Worm (Caenorhabditis elegans) whole organism, L3 larva: ENCODE measurements around the gene T26H5.10.
A peak's percentile ranks its signal among the peaks of the same experiment; 100 is the strongest.

Experiments used
- R02D3.7 ChIP-seq: fragments of 150-350 bp; optimal IDR thresholded peaks from 2 replicates; lab custom pipeline; 2014; ENCODE audit warnings: missing biosample characterization, missing genetic modification characterization
- ceh-82 ChIP-seq: fragments of 150-350 bp; optimal IDR thresholded peaks from 2 replicates; lab custom pipeline; 2014; ENCODE audit warnings: missing biosample characterization, missing genetic modification characterization
- elt-2 ChIP-seq: sonication (generic microtip); optimal IDR thresholded peaks from 2 replicates; lab custom pipeline; 2016; ENCODE audit warnings: missing genetic modification reagents, mild to moderate bottlenecking, missing genetic modification characterization, missing compliant biosample characterization
- lin-15B ChIP-seq: fragments of 150-350 bp; optimal IDR thresholded peaks from 2 replicates; lab custom pipeline; 2014; ENCODE audit warnings: missing biosample characterization, missing genetic modification characterization
- nhr-25 ChIP-seq: sonication (generic microtip); optimal IDR thresholded peaks from 2 replicates; lab custom pipeline; 2017; ENCODE audit warnings: missing biosample characterization, missing genetic modification characterization
- pha-4 ChIP-seq: fragments of 150-350 bp; optimal IDR thresholded peaks from 2 replicates; lab custom pipeline; 2014; ENCODE audit warnings: missing biosample characterization, missing genetic modification reagents, missing genetic modification characterization
- unc-62 ChIP-seq: fragments of 150-350 bp; sonication (generic microtip); optimal IDR thresholded peaks from 4 replicates; lab custom pipeline; 2014; ENCODE audit warnings: missing biosample characterization, missing genetic modification reagents, missing genetic modification characterization
- ztf-11 ChIP-seq: fragments of 150-350 bp; optimal IDR thresholded peaks from 2 replicates; lab custom pipeline; 2014; ENCODE audit warnings: missing biosample characterization, missing genetic modification characterization

T26H5.10 gene

DNA sequence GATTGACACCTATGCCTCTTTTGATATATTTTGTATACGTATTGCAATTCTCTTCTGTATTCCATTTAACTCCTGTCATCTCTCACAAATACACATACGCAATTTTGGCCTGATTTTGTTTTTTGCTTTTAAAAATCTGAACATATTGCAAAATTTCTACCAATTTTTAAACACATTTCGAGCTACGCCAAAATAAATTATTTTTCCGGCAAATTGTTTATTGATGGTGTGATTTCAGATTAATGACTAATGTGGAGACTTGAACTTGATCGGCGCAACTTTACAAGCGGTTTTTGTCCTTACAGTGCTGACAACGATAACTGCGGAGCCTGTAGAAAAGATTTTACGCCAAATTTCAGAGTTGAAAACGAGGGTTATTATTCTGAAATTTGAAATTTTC is 46.5 kb downstream of the T26H5.10 start:
- TF ChIP-seq elt-2 (tag; lab: Kevin White, UChicago), result no peak

DNA sequence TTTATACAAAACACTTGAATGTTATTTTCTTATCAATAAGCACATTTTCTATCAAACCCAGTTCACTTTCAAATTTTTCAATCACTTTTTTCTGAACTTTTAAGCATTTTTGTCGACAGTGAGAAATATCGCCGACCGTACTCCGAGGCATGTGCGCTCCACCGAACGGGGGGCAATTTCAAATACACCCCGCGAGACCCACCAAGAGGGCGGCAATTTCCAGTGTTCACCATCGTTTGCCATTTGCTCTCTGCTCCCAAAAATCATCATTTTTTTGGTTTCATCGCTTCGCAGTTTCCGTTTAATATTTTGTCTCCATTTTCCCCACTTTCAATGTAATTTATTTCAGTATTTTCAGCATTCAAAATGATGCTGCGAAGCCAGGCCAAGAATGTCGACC is 48.3 kb downstream of the T26H5.10 start, which contains the start of gene cyb-3:
cyb-3 (plus strand) TSS at position 350 of the 400 bp plus-strand sequence.
- TF ChIP-seq ceh-82 (no peak), nhr-25 (no peak), pha-4 (tag; lab: Kevin White, UChicago) (no peak)

DNA sequence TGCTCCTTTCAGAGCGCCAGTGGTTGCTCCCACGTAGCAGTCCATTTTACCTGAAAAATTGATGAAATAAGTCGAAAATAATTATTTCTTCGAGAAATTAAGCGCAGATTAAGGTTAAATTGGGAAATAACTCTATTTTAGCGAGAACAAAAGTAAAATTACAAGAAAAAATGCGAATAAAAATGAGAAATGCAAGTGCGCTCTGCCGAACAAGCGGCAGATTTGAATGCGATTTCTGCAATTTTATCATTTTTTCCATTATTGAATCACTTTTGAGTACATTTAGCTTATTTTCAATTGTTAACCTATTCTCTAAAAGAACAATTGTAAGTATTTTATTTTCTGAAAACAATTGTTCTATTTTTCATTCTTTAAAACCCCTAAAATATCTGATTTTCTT is 48.7 kb downstream of the T26H5.10 start, which contains the start of gene T06E6.1:
T06E6.1 (minus strand) TSS at position 56 of the 400 bp plus-strand sequence.
- TF ChIP-seq lin-15B (tag; lab: Kevin White, UChicago) (peak; percentile 41), elt-2 (tag; lab: Kevin White, UChicago) (peak; percentile 4), ztf-11 (no peak), R02D3.7 (tag; lab: Kevin White, UChicago) (no peak), unc-62 (GFP tag; lab: Kevin White, UChicago) (no peak), pha-4 (tag; lab: Kevin White, UChicago) (peak; percentile 6)
